Fruit fly (Drosophila melanogaster): ENCODE data around the gene Svip.
A peak's percentile ranks its signal among the peaks of the same experiment; 100 is the strongest.

Gene Svip

dm6 chr3L:9383345-9384075 lies 24.7 kb downstream of the Svip start, which contains the start of gene Hsp27 (continued):
- TF ChIP-seq CG16779 (tag; optimal IDR thresholded peaks at IDR 0.05) (peak; percentile 99), OdsH (GFP tag; optimal IDR thresholded peaks at IDR 0.05) (peak; percentile 100), CG10631 (GFP tag; optimal IDR thresholded peaks at IDR 0.05) (peak; percentile 100), pdm3 (GFP tag; optimal IDR thresholded peaks at IDR 0.05) (peak; percentile 100), Ets21C (GFP tag; optimal IDR thresholded peaks at IDR 0.05) (peak; percentile 99), esn (GFP tag; optimal IDR thresholded peaks at IDR 0.05) (peak; percentile 100), achi (GFP tag; optimal IDR thresholded peaks at IDR 0.05) (peak; percentile 99), CG32006 (GFP tag; optimal IDR thresholded peaks at IDR 0.05) (peak; percentile 100), Ets96B (tag; optimal IDR thresholded peaks at IDR 0.05) (peak; percentile 100), topi (GFP tag; optimal IDR thresholded peaks at IDR 0.05) (peak; percentile 100), CG6808 (GFP tag; optimal IDR thresholded peaks at IDR 0.05) (peak; percentile 99), CG11902 (GFP tag; optimal IDR thresholded peaks at IDR 0.05) (peak; percentile 100), CG34406 (GFP tag; optimal IDR thresholded peaks at IDR 0.05) (peak; percentile 100), CG8119 (GFP tag; IDR thresholded peaks at IDR 0.05) (peak; percentile 100), Hr39 (GFP tag; optimal IDR thresholded peaks at IDR 0.05) (peak; percentile 99)

DNA sequence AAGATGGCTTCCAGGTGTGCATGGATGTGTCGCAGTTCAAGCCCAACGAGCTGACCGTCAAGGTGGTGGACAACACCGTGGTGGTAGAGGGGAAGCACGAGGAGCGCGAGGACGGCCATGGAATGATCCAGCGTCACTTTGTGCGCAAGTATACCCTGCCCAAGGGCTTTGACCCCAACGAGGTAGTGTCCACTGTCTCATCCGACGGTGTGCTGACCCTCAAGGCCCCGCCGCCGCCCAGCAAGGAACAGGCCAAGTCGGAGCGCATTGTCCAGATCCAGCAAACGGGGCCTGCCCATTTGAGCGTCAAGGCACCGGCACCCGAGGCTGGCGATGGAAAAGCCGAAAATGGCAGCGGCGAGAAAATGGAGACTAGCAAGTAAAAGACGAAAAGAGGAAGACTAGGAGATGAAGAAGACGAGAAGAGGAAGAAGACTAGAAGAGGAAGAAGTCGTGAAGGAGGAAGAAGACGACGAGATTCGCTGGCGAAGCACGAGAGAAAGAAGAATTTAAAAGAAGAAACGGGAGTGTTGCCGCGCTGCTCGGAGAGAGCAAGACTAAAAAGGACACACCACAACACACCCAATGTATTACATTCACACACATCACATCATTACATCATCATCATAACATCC lies 25.8 kb downstream of the Svip start:
- TF ChIP-seq CG3032 (tag; optimal IDR thresholded peaks at IDR 0.05) (no peak), Smox (GFP tag; optimal IDR thresholded peaks at IDR 0.05) (no peak), CG9139 (GFP tag; optimal IDR thresholded peaks at IDR 0.05) (no peak), Sox14 (GFP tag; optimal IDR thresholded peaks at IDR 0.05) (no peak), Eip78C (GFP tag) (no peak), Blimp-1 (GFP tag; optimal IDR thresholded peaks at IDR 0.05) (no peak), achi (GFP tag; optimal IDR thresholded peaks at IDR 0.05) (no peak), Hr39 (GFP tag; optimal IDR thresholded peaks at IDR 0.05) (no peak), topi (GFP tag; optimal IDR thresholded peaks at IDR 0.05) (no peak), CG6854 (GFP tag; optimal IDR thresholded peaks at IDR 0.05) (no peak), lz (GFP tag; optimal IDR thresholded peaks at IDR 0.05) (no peak), svp (GFP tag) (no peak), fkh (GFP tag; optimal IDR thresholded peaks at IDR 0.05) (no peak), Hr38 (GFP tag; optimal IDR thresholded peaks at IDR 0.05) (no peak), salr (GFP tag; optimal IDR thresholded peaks at IDR 0.05) (no peak)

- TF ChIP-seq Sox14 (GFP tag; optimal IDR thresholded peaks at IDR 0.05), result no peak
- TF ChIP-seq CG8319 (GFP tag; optimal IDR thresholded peaks at IDR 0.05), result no peak
- TF ChIP-seq Blimp-1 (GFP tag; optimal IDR thresholded peaks at IDR 0.05), result no peak
- peak; percentile 78 for TF ChIP-seq svp (GFP tag)
- TF ChIP-seq topi (GFP tag; optimal IDR thresholded peaks at IDR 0.05), result no peak
These were observed 32.7 kb downstream of the Svip start for dm6 chr3L:9391340-9391980.

- TF ChIP-seq net (GFP tag; optimal IDR thresholded peaks at IDR 0.05) (no peak), Eip78C (GFP tag) (peak; percentile 29), CG34406 (GFP tag; optimal IDR thresholded peaks at IDR 0.05) (no peak)
These were observed 37.2 kb downstream of the Svip start for dm6 chr3L:9396038-9396437.

dm6 chr3L:9396704-9397103 lies 37.9 kb downstream of the Svip start:
- TF ChIP-seq CG6808 (GFP tag; optimal IDR thresholded peaks at IDR 0.05), result no peak
- no peak for TF ChIP-seq Sox102F (GFP tag; optimal IDR thresholded peaks at IDR 0.05)
- no peak for TF ChIP-seq CG6792 (GFP tag; optimal IDR thresholded peaks at IDR 0.05)
- TF ChIP-seq salr (GFP tag; optimal IDR thresholded peaks at IDR 0.05), result no peak
- peak; percentile 21 for TF ChIP-seq Sox14 (GFP tag; optimal IDR thresholded peaks at IDR 0.05)
- no peak for TF ChIP-seq net (GFP tag; optimal IDR thresholded peaks at IDR 0.05)
- TF ChIP-seq CG10669 (GFP tag; optimal IDR thresholded peaks at IDR 0.05), result no peak
- peak; percentile 76 for TF ChIP-seq CG1621 (tag; optimal IDR thresholded peaks at IDR 0.05)
- no peak for TF ChIP-seq CG10631 (GFP tag; optimal IDR thresholded peaks at IDR 0.05)
- no peak for TF ChIP-seq esn (GFP tag; optimal IDR thresholded peaks at IDR 0.05)
- TF ChIP-seq cyc (GFP tag; optimal IDR thresholded peaks at IDR 0.05), result no peak
- no peak for TF ChIP-seq CG8119 (GFP tag; IDR thresholded peaks at IDR 0.05)
- no peak for TF ChIP-seq CG7368 (GFP tag; optimal IDR thresholded peaks at IDR 0.05)
- TF ChIP-seq svp (GFP tag), result peak; percentile 40
- no peak for TF ChIP-seq Met (GFP tag; optimal IDR thresholded peaks at IDR 0.05)
- no peak for TF ChIP-seq Ets96B (tag; optimal IDR thresholded peaks at IDR 0.05)
- peak in 1 of 2 experiments; percentile 19 for TF ChIP-seq ss (GFP tag; optimal IDR thresholded peaks at IDR 0.05)

Data from whole organism, prepupa.